Fruit fly (Drosophila melanogaster) whole organism, wandering third instar larva: ENCODE results near the gene Ak1.

ENCODE experiments used
- dmrt93B ChIP-seq: fragments of 200-800 bp; sonication (Bioruptor generic); optimal IDR thresholded peaks from 2 replicates; lab custom pipeline; 2018; ENCODE audit warnings: missing biosample characterization, mild to moderate bottlenecking, missing genetic modification characterization
- dsf ChIP-seq: sonication (Bioruptor generic); optimal IDR thresholded peaks from 2 replicates; lab custom pipeline; 2016; ENCODE audit warnings: missing biosample characterization, missing genetic modification characterization, borderline replicate concordance
- usp ChIP-seq: fragments of >200 bp; optimal IDR thresholded peaks from 2 replicates; lab custom pipeline; 2017; ENCODE audit warnings: missing biosample characterization, missing genetic modification characterization

DNA sequence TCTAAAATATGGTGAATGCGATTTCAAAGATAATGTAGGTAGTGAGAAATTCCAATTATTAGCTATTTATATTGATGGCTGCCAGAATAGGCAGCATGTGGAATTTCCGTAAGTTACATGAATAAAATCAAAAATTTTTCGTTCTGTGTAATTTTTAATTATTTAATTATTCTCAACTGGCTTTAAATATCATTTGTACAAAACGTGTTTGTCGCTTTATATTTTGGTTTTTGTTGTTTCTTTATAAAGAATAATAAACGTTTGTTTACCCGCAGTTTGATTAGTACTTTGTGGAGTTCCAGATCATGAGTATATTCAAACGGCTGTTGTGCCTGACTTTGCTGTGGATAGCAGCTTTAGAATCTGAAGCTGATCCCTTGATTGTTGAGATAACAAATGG lies 13.4 kb downstream of the Ak1 start, which contains the start of gene Est-P:
- TF ChIP-seq dsf (GFP tag; lab: Kevin White, UChicago) (no peak), usp (GFP tag; lab: Kevin White, UChicago) (no peak), dmrt93B (GFP tag; lab: Kevin White, UChicago) (no peak)
